Fruit fly (Drosophila melanogaster): ENCODE results near the gene Mkrn1.

The Mkrn1 gene

dm6 chr3L:21568848-21569372 lies 35.4 kb upstream of the Mkrn1 start, which contains the start of the genes CRIF and SMC5 (continued):
- no peak for TF ChIP-seq pb (GFP tag; optimal IDR thresholded peaks at IDR 0.05)
- TF ChIP-seq slp2 (GFP tag; optimal IDR thresholded peaks at IDR 0.05), result peak; percentile 68
- TF ChIP-seq MTF-1 (GFP tag; optimal IDR thresholded peaks at IDR 0.05; ENCODE audit: borderline replicate concordance), result no peak
- peak; percentile 14 for TF ChIP-seq CG12744 (GFP tag; optimal IDR thresholded peaks at IDR 0.05)
- TF ChIP-seq CG3281 (GFP tag; optimal IDR thresholded peaks at IDR 0.05), result peak; percentile 64
- TF ChIP-seq Dek (tag; optimal IDR thresholded peaks at IDR 0.05), result peak; percentile 54
- TF ChIP-seq CG2889 (GFP tag; IDR thresholded peaks at IDR 0.05), result 0 out of 3 replicates have a peak, but pooled peaks have one; percentile 43
- TF ChIP-seq prd (optimal IDR thresholded peaks at IDR 0.05), result no peak
- no peak; the same call in none of the 3 replicates for TF ChIP-seq prd (GFP tag; IDR thresholded peaks at IDR 0.05)
- TF ChIP-seq lbe (GFP tag; optimal IDR thresholded peaks at IDR 0.05), result no peak
- peak; percentile 49; the same call in 1 of the 3 replicates for TF ChIP-seq B-H1 (GFP tag; IDR thresholded peaks at IDR 0.05)
- no peak for TF ChIP-seq CG9437 (GFP tag; optimal IDR thresholded peaks at IDR 0.05)
- no peak for TF ChIP-seq zf30C (GFP tag; optimal IDR thresholded peaks at IDR 0.05)
- TF ChIP-seq CG4424 (GFP tag; optimal IDR thresholded peaks at IDR 0.05), result peak; percentile 68
- TF ChIP-seq CG17359 (tag; optimal IDR thresholded peaks at IDR 0.05), result peak; percentile 55
- TF ChIP-seq fd96Cb (tag; optimal IDR thresholded peaks at IDR 0.05), result peak; percentile 51
- peak; percentile 24 for TF ChIP-seq eyg (GFP tag; optimal IDR thresholded peaks at IDR 0.05)
- TF ChIP-seq gcm (GFP tag; optimal IDR thresholded peaks at IDR 0.05), result peak; percentile 84
- peak; percentile 66 for TF ChIP-seq tx (GFP tag; optimal IDR thresholded peaks at IDR 0.05)
- peak; percentile 30 for TF ChIP-seq slou (GFP tag; optimal IDR thresholded peaks at IDR 0.05)
- peak; percentile 17 for TF ChIP-seq fu2 (GFP tag; optimal IDR thresholded peaks at IDR 0.05)
- TF ChIP-seq Hr3 (GFP tag; optimal IDR thresholded peaks at IDR 0.05), result peak; percentile 67
- no peak for TF ChIP-seq CG1233 (GFP tag; optimal IDR thresholded peaks at IDR 0.05)
- peak; percentile 55 for TF ChIP-seq CG15514 (GFP tag; optimal IDR thresholded peaks at IDR 0.05)
- peak; percentile 22 for TF ChIP-seq caup (GFP tag; optimal IDR thresholded peaks at IDR 0.05; ENCODE audit: severe bottlenecking)
- peak; percentile 63 for TF ChIP-seq CG33213 (GFP tag; optimal IDR thresholded peaks at IDR 0.05)
- peak; percentile 46 for TF ChIP-seq Scr (GFP tag; IDR thresholded peaks at IDR 0.05; ENCODE audit: partially characterized antibody)
- no peak for TF ChIP-seq crol (GFP tag; IDR thresholded peaks at IDR 0.05)
- no peak for TF ChIP-seq CG7745 (tag; optimal IDR thresholded peaks at IDR 0.05)
- peak; percentile 42 for TF ChIP-seq CG10654 (GFP tag; optimal IDR thresholded peaks at IDR 0.05)
- TF ChIP-seq CG2712 (tag; optimal IDR thresholded peaks at IDR 0.05), result peak; percentile 75
- TF ChIP-seq B-H2 (GFP tag; optimal IDR thresholded peaks at IDR 0.05), result peak; percentile 76
- TF ChIP-seq Blimp-1 (GFP tag; optimal IDR thresholded peaks at IDR 0.05), result no peak
- peak; percentile 69 for TF ChIP-seq dmrt11E (tag; optimal IDR thresholded peaks at IDR 0.05)
- TF ChIP-seq CG17186 (GFP tag; optimal IDR thresholded peaks at IDR 0.05), result peak; percentile 46
- TF ChIP-seq CG1529 (GFP tag; optimal IDR thresholded peaks at IDR 0.05), result no peak
- TF ChIP-seq nmo (GFP tag; optimal IDR thresholded peaks at IDR 0.05), result peak; percentile 81
- TF ChIP-seq CG31388 (GFP tag; optimal IDR thresholded peaks at IDR 0.05), result no peak
- peak in 1 of 2 experiments; percentile 16 for TF ChIP-seq insv (GFP tag; optimal IDR thresholded peaks at IDR 0.05)
- TF ChIP-seq CG30431 (GFP tag; optimal IDR thresholded peaks at IDR 0.05), result peak; percentile 12
- TF ChIP-seq CG10274 (GFP tag; optimal IDR thresholded peaks at IDR 0.05), result no peak
- TF ChIP-seq CG8944 (GFP tag; optimal IDR thresholded peaks at IDR 0.05), result peak; percentile 60
- peak; percentile 50 for TF ChIP-seq jumu (GFP tag; optimal IDR thresholded peaks at IDR 0.05)
- TF ChIP-seq CG4854 (GFP tag; optimal IDR thresholded peaks at IDR 0.05), result peak; percentile 34
- no peak for TF ChIP-seq Taf1 (GFP tag; IDR thresholded peaks at IDR 0.05)
- no peak for TF ChIP-seq z (GFP tag; IDR thresholded peaks at IDR 0.05)
- TF ChIP-seq esg (GFP tag; conservative IDR thresholded peaks at IDR 0.05), result peak; percentile 48
- TF ChIP-seq ci (GFP tag; IDR thresholded peaks at IDR 0.05), result no peak
- peak; percentile 76 for TF ChIP-seq sug (tag; optimal IDR thresholded peaks at IDR 0.05)
- TF ChIP-seq Sry-β (GFP tag; optimal IDR thresholded peaks at IDR 0.05), result peak; percentile 94

Measured in whole organism, embryonic.